Worm (Caenorhabditis elegans) whole organism, young adult: ENCODE data around the gene R07E4.1.

Experiments used
- B0261.1 ChIP-seq: sonication (generic microtip); optimal IDR thresholded peaks from 2 replicates; lab custom pipeline; 2016; ENCODE audit warnings: mild to moderate bottlenecking, missing genetic modification characterization, moderate library complexity, missing compliant biosample characterization
- F37B4.10 ChIP-seq: fragments of 200-800 bp; sonication (Bioruptor generic); IDR thresholded peaks from 2 replicates; pipeline ENCODE4 v1.3.6; 2022; ENCODE audit warnings: missing genetic modification characterization, missing compliant biosample characterization
- F55B11.4 ChIP-seq: sonication (generic microtip); optimal IDR thresholded peaks from 2 replicates; lab custom pipeline; 2016; ENCODE audit warnings: missing compliant biosample characterization, missing genetic modification characterization, borderline replicate concordance; ENCODE audit not compliant: insufficient read depth
- F57C9.4 ChIP-seq: sonication (generic microtip); optimal IDR thresholded peaks from 2 replicates; lab custom pipeline; 2017; ENCODE audit warnings: mild to moderate bottlenecking, missing genetic modification characterization, missing compliant biosample characterization
- Y79H2A.3 ChIP-seq: fragments of 200-800 bp; sonication (Bioruptor generic); conservative IDR thresholded peaks from 2 replicates; pipeline ENCODE4 v1.3.6; 2022; ENCODE audit warnings: missing genetic modification reagents, missing genetic modification characterization, missing compliant biosample characterization
- akir-1 ChIP-seq: fragments of 200-800 bp; sonication (Bioruptor generic); optimal IDR thresholded peaks from 2 replicates; lab custom pipeline; 2018; ENCODE audit warnings: mild to moderate bottlenecking, missing genetic modification characterization, moderate library complexity, missing compliant biosample characterization
- aptf-2 ChIP-seq: fragments of 200-800 bp; sonication (Bioruptor generic); conservative IDR thresholded peaks from 2 replicates; pipeline ENCODE4 v1.3.6; 2022; ENCODE audit warnings: missing genetic modification reagents, missing genetic modification characterization, missing compliant biosample characterization
- aptf-3 ChIP-seq: fragments of 200-800 bp; sonication (Bioruptor generic); IDR thresholded peaks from 2 replicates; pipeline ENCODE4 v1.3.6; 2022; ENCODE audit warnings: missing genetic modification characterization, missing compliant biosample characterization
- athp-1 ChIP-seq: sonication (generic microtip); optimal IDR thresholded peaks from 2 replicates; lab custom pipeline; 2017; ENCODE audit warnings: mild to moderate bottlenecking, missing genetic modification characterization, missing compliant biosample characterization
- attf-5 ChIP-seq: fragments of 200-800 bp; sonication (Bioruptor generic); optimal IDR thresholded peaks from 2 replicates; lab custom pipeline; 2018; ENCODE audit warnings: mild to moderate bottlenecking, missing genetic modification characterization, missing compliant biosample characterization
- attf-6 ChIP-seq: fragments of 200-800 bp; sonication (Bioruptor generic); IDR thresholded peaks from 2 replicates; pipeline ENCODE4 v1.3.6; 2022; ENCODE audit warnings: missing genetic modification reagents, missing genetic modification characterization, missing compliant biosample characterization
- cebp-1 ChIP-seq, 2 experiments: fragments of 200-800 bp in 1 of 2; sonication (Bioruptor generic) in 1 of 2; sonication (generic microtip) in 1 of 2; IDR thresholded peaks in 1 of 2; optimal IDR thresholded peaks in 1 of 2; 2 replicates each; pipeline versions ENCODE4 v1.3.6 to Lab custom; 2017 to 2022; ENCODE audit warnings: missing compliant biosample characterization in 2 of 2, missing genetic modification characterization in 2 of 2, mild to moderate bottlenecking in 1 of 2, missing genetic modification reagents in 1 of 2, moderate library complexity in 1 of 2
- cebp-2 ChIP-seq: fragments of 200-800 bp; sonication (Bioruptor generic); IDR thresholded peaks from 2 replicates; pipeline ENCODE4 v1.3.6; 2022; ENCODE audit warnings: missing genetic modification characterization, missing compliant biosample characterization
- ceh-91 ChIP-seq: fragments of 200-800 bp; sonication (Bioruptor generic); IDR thresholded peaks from 2 replicates; pipeline ENCODE4 v1.3.6; 2022; ENCODE audit warnings: missing genetic modification reagents, missing genetic modification characterization, missing compliant biosample characterization
- efl-1 ChIP-seq: fragments of 150-350 bp; optimal IDR thresholded peaks from 2 replicates; lab custom pipeline; 2014; ENCODE audit warnings: missing biosample characterization, missing genetic modification reagents, missing genetic modification characterization
- fkh-3 ChIP-seq: sonication (generic microtip); optimal IDR thresholded peaks from 2 replicates; lab custom pipeline; 2016; ENCODE audit warnings: mild to moderate bottlenecking, missing genetic modification characterization, missing compliant biosample characterization
- hmg-1.2 ChIP-seq: fragments of 200-800 bp; sonication (Bioruptor generic); IDR thresholded peaks from 2 replicates; pipeline ENCODE4 v1.3.6; 2022; ENCODE audit warnings: missing genetic modification reagents, missing genetic modification characterization, missing compliant biosample characterization
- lin-26 ChIP-seq: fragments of 200-800 bp; sonication (Bioruptor generic); IDR thresholded peaks from 2 replicates; pipeline ENCODE4 v1.3.6; 2022; ENCODE audit warnings: missing genetic modification reagents, missing genetic modification characterization, missing compliant biosample characterization
- lir-1 ChIP-seq: fragments of 200-800 bp; sonication (Bioruptor generic); conservative IDR thresholded peaks from 2 replicates; pipeline ENCODE4 v1.3.6; 2022; ENCODE audit warnings: missing genetic modification reagents, missing genetic modification characterization, missing compliant biosample characterization
- lsy-27 ChIP-seq: sonication (generic microtip); optimal IDR thresholded peaks from 2 replicates; lab custom pipeline; 2017; ENCODE audit warnings: missing genetic modification characterization, mild to moderate bottlenecking, missing compliant biosample characterization, antibody characterized with exemption, missing genotype, borderline replicate concordance; ENCODE audit not compliant: insufficient read depth
- madf-10 ChIP-seq: sonication (generic microtip); optimal IDR thresholded peaks from 2 replicates; lab custom pipeline; 2016; ENCODE audit warnings: mild to moderate bottlenecking, missing genetic modification characterization, missing compliant biosample characterization
- madf-3 ChIP-seq: fragments of 200-800 bp; sonication (Bioruptor generic); IDR thresholded peaks from 2 replicates; pipeline ENCODE4 v1.3.6; 2022; ENCODE audit warnings: missing genetic modification reagents, missing genetic modification characterization, missing compliant biosample characterization
- nhr-120 ChIP-seq: fragments of 200-800 bp; sonication (Bioruptor generic); IDR thresholded peaks from 2 replicates; pipeline ENCODE4 v1.3.6; 2022; ENCODE audit warnings: missing genetic modification characterization, missing compliant biosample characterization
- rec-8 ChIP-seq, 2 experiments: sonication (generic microtip); optimal IDR thresholded peaks; 2 replicates each; lab custom pipeline; 2016; ENCODE audit warnings: mild to moderate bottlenecking in 2 of 2, missing genetic modification characterization in 2 of 2, missing genetic modification reagents in 2 of 2, missing genotype in 2 of 2, missing biosample characterization in 1 of 2, missing compliant biosample characterization in 1 of 2, moderate library complexity in 1 of 2
- snpc-1.3 ChIP-seq: sonication (generic microtip); optimal IDR thresholded peaks from 2 replicates; lab custom pipeline; 2017; ENCODE audit warnings: missing genetic modification characterization, mild to moderate bottlenecking, missing compliant biosample characterization, antibody characterized with exemption, moderate library complexity, missing genotype, missing genetic modification reagents; ENCODE audit not compliant: insufficient read depth
- zfh-2 ChIP-seq: fragments of 200-800 bp; sonication (Bioruptor generic); conservative IDR thresholded peaks from 2 replicates; pipeline ENCODE4 v1.3.6; 2022; ENCODE audit warnings: missing genetic modification reagents, missing genetic modification characterization, missing compliant biosample characterization
- zim-3 ChIP-seq: sonication (generic microtip); optimal IDR thresholded peaks from 2 replicates; lab custom pipeline; 2017; ENCODE audit warnings: mild to moderate bottlenecking, missing genetic modification characterization, moderate library complexity, missing compliant biosample characterization
- ztf-22 ChIP-seq: fragments of 200-800 bp; sonication (Bioruptor generic); optimal IDR thresholded peaks from 2 replicates; lab custom pipeline; 2018; ENCODE audit warnings: mild to moderate bottlenecking, missing genetic modification characterization, moderate library complexity, missing compliant biosample characterization
- ztf-28 ChIP-seq: fragments of 200-800 bp; sonication (Bioruptor generic); IDR thresholded peaks from 2 replicates; pipeline ENCODE4 v1.3.6; 2022; ENCODE audit warnings: missing genetic modification reagents, missing genetic modification characterization, missing compliant biosample characterization

The R07E4.1 gene

ce11 chrX:6003853-6004252 is 44.9 kb downstream of the R07E4.1 start, which contains the start of gene sups-1:
Gene sups-1, plus strand, starts transcription at chrX:6004153.
- no peak for TF ChIP-seq attf-5 (GFP tag; lab: Kevin White, UChicago)
- TF ChIP-seq madf-3, result no peak
- TF ChIP-seq ceh-91 (GFP tag; lab: Robert Waterston, UW), result no peak
- TF ChIP-seq rec-8 (tag; optimal IDR thresholded peaks at IDR 0.05; lab: Kevin White, UChicago), result no peak
- TF ChIP-seq hmg-1.2 (GFP tag; lab: Robert Waterston, UW), result no peak
- no peak for TF ChIP-seq F37B4.10
- TF ChIP-seq aptf-3 (GFP tag; lab: Robert Waterston, UW), result no peak
- no peak for TF ChIP-seq lin-26 (GFP tag; lab: Robert Waterston, UW)
- TF ChIP-seq ztf-22 (GFP tag; lab: Kevin White, UChicago), result no peak
- TF ChIP-seq F57C9.4 (tag; lab: Kevin White, UChicago), result no peak
- no peak for TF ChIP-seq snpc-1.3 (tag; lab: Kevin White, UChicago)
- no peak for TF ChIP-seq akir-1 (GFP tag; lab: Kevin White, UChicago)
- TF ChIP-seq cebp-2 (GFP tag; lab: Robert Waterston, UW), result no peak
- TF ChIP-seq madf-10 (tag; lab: Kevin White, UChicago), result no peak
- TF ChIP-seq Y79H2A.3 (GFP tag; lab: Robert Waterston, UW), result no peak
- no peak for TF ChIP-seq lir-1 (GFP tag; lab: Robert Waterston, UW)
- no peak for TF ChIP-seq athp-1 (tag; lab: Kevin White, UChicago)

- TF ChIP-seq B0261.1 (tag; lab: Kevin White, UChicago) (no peak), efl-1 (no peak), zim-3 (no peak), ztf-22 (GFP tag; lab: Kevin White, UChicago) (no peak), aptf-2 (GFP tag; lab: Robert Waterston, UW) (no peak), attf-6 (no peak), athp-1 (tag; lab: Kevin White, UChicago) (no peak), fkh-3 (tag; lab: Kevin White, UChicago) (no peak), lsy-27 (tag; lab: Kevin White, UChicago) (no peak), nhr-120 (GFP tag; lab: Robert Waterston, UW) (no peak)
Observed at ce11 chrX:6004315-6004714, 45.4 kb downstream of the R07E4.1 start.

DNA sequence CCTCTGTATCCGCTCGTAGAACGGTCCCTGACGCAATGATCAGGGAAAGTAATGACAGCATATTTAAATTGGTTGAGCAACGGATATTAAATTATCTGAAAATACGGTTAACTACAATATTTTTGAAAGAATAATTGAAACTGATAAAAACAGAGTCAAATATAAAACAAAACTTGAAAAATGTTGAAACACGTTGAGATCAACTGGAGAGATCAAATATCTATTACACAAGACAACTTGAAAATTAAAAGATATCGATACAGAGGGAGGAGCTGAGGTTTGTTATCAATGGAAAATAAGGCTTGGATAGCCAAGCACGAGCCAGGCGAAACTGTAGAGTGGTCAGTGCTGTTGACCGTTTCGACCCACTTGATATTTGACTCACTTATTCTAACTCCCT is 51.7 kb downstream of the R07E4.1 start, which contains the start of gene C09B8.3:
TSS of gene C09B8.3 (minus strand) at position 101 of the 400 bp plus-strand sequence.
- no peak for TF ChIP-seq nhr-120 (GFP tag; lab: Robert Waterston, UW)
- TF ChIP-seq F55B11.4 (tag; lab: Kevin White, UChicago), result no peak
- no peak for TF ChIP-seq akir-1 (GFP tag; lab: Kevin White, UChicago)
- TF ChIP-seq, all 124 proteins: peak for 0

DNA sequence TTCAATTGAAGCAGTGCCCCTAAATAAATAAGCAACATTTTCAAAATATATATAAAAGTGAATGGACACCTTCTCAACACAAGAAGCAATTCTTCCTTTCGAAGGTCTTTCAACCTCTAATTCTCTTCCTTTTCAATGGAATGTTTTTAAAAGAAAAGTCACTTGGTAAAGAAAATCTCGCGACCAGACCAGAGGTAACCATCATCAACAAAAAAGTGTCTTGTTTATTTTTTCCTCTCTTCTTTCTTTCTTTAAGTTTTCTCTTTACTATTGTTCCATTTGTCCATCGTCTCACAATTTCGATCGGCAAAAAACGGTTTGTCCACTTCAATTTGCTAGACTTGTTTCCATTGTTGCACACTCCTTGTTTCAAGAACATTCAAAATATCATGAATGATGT is 56.2 kb downstream of the R07E4.1 start, which contains the start of gene C09B8.8:
TSS of gene C09B8.8 (plus strand) at position 397 of the 400 bp plus-strand sequence.
- no peak for TF ChIP-seq cebp-1 (GFP tag; IDR thresholded peaks at IDR 0.05; lab: Robert Waterston, UW)
- TF ChIP-seq cebp-1 (tag; optimal IDR thresholded peaks at IDR 0.05; lab: Kevin White, UChicago), result no peak
- TF ChIP-seq zfh-2 (GFP tag; lab: Robert Waterston, UW), result no peak
- TF ChIP-seq ztf-28 (GFP tag; lab: Robert Waterston, UW), result no peak
- TF ChIP-seq, all 124 proteins: peak for 0
